Fruit fly (Drosophila melanogaster) whole organism, larva: ENCODE measurements around the gene CG42324.

Source experiments
- noc ChIP-seq: fragments of 200-800 bp; sonication (Bioruptor generic); optimal IDR thresholded peaks from 3 replicates; lab custom pipeline; 2019; ENCODE audit warnings: missing biosample characterization, mild to moderate bottlenecking, missing genetic modification characterization, moderate library complexity

CG42324 gene

DNA sequence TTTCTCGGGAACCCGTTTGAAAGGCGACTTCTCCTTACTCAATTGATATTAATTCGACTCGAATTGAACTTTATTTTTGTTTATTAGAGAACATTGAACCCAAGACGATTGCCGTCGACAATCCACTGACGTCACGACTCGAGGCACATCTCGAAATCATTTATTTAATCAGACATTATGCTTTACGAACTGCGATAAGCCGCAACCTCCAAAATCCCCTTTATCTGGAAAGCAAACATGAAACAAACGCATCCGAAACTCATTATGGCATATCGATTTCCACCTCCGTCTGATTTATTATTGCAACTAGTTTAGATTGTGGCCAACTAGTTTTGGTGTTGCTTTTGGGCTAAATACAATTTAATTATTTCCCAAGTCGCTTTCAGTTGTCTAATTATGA lies 74.9 kb downstream of the CG42324 start:
- TF ChIP-seq noc (tag; lab: Kevin White, UChicago), result no peak

DNA sequence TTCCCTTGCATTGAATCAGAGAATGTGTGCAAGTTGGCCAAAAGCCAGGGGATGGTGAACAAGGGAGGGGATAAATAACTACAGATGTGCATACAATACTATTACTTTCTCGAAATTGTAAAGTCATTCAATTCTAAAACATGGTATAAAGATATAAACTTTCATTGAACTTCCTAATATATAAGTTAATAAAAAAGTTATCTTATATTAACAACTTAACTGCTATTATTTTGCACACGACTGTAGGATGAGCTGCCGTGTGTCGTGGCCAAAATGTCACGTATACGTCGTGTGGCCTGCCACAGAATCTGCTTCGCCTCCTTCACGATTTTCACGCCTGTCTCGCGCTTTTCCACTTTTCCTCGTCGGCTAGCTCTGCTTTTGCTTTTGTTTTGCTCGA lies 77.2 kb downstream of the CG42324 start:
- TF ChIP-seq noc (tag; lab: Kevin White, UChicago), result no peak

DNA sequence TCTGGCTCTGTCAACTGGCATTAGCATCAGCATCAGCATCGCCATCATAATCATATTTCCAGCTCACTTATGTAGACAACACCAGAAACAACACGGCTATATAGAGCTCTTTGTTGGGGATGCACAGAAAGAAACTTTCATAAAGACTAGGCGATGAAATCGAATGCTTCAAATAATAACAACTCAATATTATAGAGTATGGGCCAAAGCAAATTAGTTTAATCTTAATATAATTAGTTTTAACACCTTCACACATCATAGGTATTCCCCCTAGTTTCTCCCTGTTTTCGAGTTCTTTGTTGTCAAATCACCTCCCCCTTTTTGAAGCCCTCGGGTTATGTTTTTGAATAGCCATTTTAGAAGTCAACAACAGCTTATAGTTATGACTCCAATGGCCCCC lies 78.8 kb downstream of the CG42324 start:
- no peak for TF ChIP-seq noc (tag; lab: Kevin White, UChicago)

DNA sequence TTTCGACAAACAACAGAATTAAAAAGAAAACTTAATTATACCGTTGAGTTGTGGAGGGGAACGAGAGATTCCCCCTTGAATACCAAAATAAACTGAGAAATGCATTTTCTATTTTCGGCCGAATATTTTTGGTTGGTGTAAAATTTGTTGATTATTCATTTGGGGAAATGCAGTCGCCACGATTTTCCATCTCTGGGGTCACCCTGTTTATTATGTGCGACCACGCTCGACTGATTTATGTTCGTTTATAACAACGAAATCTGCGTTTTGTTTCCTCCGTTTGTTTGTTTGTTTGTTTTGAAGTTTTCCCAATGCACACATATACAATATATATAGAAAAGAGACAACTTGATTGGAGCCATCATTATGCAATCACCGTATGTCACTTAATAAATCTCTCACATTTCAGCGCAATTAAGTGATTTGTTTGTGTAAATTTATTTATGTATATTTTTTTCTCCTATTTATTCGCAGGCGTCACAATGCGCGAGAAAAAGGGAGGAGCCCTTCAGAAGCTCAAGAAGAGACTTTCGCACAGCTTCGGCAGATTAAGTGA lies 80.1 kb downstream of the CG42324 start:
- no peak for TF ChIP-seq noc (tag; lab: Kevin White, UChicago)

DNA sequence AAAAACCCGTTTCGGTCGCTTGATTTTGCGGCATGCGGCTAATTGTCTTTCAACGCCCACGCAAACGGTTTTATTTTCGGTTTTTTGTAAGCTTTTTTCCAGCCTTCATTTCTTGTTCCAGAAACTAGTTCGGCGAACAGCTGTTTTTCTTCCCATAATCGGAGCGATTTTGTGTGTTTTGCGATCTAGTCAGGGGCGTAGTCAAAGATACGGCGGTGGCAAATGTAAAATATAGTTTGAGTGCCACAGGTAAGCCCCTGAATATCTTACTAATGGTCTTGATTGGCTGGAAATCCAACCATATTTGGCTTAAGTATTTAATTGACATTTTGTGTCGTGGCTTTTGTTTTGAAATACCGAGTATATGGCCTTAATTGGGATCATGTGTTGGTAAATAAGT lies 81.7 kb downstream of the CG42324 start:
- no peak for TF ChIP-seq noc (tag; lab: Kevin White, UChicago)

DNA sequence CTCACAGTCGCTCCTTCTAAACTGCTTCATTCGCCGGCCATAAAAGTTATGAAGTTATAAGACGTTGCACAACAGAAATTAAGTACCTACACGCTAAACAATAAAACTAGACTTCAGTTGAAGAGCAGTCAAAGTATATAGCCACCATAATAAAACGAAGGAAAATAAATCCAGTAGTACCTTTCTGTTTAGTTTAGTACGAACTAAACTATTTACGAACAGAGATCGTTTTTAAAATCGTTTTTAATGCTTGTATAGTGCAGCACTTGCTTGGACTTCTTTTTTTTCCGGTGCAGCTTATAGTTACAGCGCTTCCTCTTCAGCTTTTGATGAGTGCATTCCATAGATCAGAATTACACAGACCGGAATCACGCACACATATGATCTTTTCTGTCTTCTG lies 82.8 kb downstream of the CG42324 start:
- no peak for TF ChIP-seq noc (tag; lab: Kevin White, UChicago)

DNA sequence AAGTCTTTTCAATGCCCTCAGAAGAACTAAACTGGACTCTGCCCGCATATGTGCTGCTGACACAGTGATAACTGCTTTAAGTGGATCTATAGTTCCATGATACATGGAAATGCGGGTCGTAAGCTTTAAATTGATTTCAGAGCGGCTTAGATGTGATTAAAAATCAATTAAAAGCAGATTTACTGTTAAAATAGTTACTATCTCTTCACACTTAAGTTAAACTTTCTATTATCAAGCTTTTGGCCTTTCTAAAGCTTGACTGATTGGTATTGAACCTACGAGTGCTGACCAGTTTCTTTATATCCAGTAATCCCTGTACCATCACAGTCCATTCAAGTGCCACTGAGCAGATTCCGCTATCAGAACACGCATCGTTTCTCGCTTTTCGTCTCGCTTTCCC lies 84.2 kb downstream of the CG42324 start:
- TF ChIP-seq noc (tag; lab: Kevin White, UChicago), result peak; percentile 72

DNA sequence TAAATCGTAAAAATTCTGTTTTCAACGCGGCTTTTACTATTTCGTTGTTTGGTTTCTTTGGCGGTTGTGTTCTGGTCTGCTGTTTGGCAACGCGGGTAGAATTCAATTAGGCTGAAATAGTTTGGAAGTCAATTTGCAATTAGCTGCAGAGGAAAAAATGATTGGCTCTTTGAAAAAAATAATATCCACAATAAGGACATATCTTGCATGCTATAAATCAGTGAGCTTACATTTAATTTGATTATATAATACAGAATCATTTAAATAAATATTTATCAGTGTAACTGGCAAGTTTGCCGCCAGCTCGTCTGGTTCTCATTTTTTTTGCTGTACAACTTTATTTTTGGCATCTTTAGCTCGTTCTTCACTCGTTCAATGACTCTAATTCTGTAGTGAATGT lies 85.9 kb downstream of the CG42324 start:
- TF ChIP-seq noc (tag; lab: Kevin White, UChicago), result no peak
